Fruit fly (Drosophila melanogaster) whole organism: Measurements from ENCODE around the gene bun.

ENCODE experiments used
- pan ChIP-seq: fragments of >200 bp; optimal IDR thresholded peaks from 2 replicates; lab custom pipeline; 2017
- psq ChIP-seq: fragments of >200 bp; optimal IDR thresholded peaks from 2 replicates; lab custom pipeline; 2017

DNA sequence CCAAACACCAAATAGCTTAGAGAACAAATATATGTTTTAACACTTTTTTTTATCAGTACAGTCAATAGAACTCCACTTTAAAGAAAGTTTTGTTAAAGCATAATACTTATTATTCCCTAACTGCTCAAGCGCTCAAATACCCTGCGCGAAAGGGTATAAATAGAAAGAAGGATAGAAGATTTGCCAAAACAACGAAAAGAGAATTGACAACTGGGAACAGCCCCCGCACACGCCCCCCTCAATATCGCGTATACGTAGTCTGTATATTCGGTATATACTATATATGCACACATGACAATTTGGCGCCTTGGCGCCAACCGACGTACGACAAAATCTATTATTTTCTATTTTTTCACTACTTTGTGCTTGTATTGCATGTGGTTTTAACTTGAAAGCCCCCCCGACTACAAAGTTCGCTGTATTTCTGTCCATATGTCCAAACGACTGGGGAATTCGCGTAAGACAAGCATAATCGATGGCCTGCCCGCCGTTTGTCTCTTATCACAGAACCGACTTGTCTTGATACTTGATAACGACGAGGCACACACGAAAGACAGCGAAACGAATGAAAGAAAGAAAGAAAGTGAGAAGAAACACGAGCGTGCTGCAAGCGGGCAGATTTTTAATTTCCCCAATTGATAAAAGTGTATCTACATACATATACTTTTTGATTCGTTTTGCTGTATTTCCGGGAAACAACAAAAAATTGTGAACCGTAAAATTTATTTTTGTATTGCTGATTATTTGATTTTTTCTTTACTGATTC is 24.7 kb downstream of the bun start:
- TF ChIP-seq psq (lab: Kevin White, UChicago) (no peak), pan (lab: Kevin White, UChicago) (no peak)
